Worm (Caenorhabditis elegans) whole organism, L3 larva: ENCODE measurements around the gene kcc-1.

Experiments used
- aly-2 ChIP-seq: fragments of 150-350 bp; optimal IDR thresholded peaks from 2 replicates; lab custom pipeline; 2014; ENCODE audit warnings: missing biosample characterization, missing genetic modification characterization
- ceh-82 ChIP-seq: fragments of 150-350 bp; optimal IDR thresholded peaks from 2 replicates; lab custom pipeline; 2014; ENCODE audit warnings: missing biosample characterization, missing genetic modification characterization
- mdl-1 ChIP-seq: fragments of 150-350 bp; optimal IDR thresholded peaks from 2 replicates; lab custom pipeline; 2014; ENCODE audit warnings: missing biosample characterization, missing genetic modification characterization
- nhr-11 ChIP-seq: fragments of 150-350 bp; optimal IDR thresholded peaks from 2 replicates; lab custom pipeline; 2014; ENCODE audit warnings: missing biosample characterization, missing genetic modification characterization
- nhr-237 ChIP-seq: fragments of 150-350 bp; optimal IDR thresholded peaks from 2 replicates; lab custom pipeline; 2014; ENCODE audit warnings: missing biosample characterization, missing genetic modification characterization
- nhr-77 ChIP-seq: fragments of 150-350 bp; optimal IDR thresholded peaks from 2 replicates; lab custom pipeline; 2014; ENCODE audit warnings: missing biosample characterization, missing genetic modification characterization
- snpc-4 ChIP-seq: fragments of 150-350 bp; optimal IDR thresholded peaks from 2 replicates; lab custom pipeline; 2014; ENCODE audit warnings: missing biosample characterization, missing genetic modification characterization
- unc-39 ChIP-seq: sonication (generic microtip); optimal IDR thresholded peaks from 4 replicates; lab custom pipeline; 2017; ENCODE audit warnings: missing biosample characterization, missing genetic modification characterization
- zag-1 ChIP-seq: fragments of 150-350 bp; optimal IDR thresholded peaks from 2 replicates; lab custom pipeline; 2014; ENCODE audit warnings: missing biosample characterization, missing genetic modification characterization

- TF ChIP-seq ceh-82 (tag; lab: Kevin White, UChicago) (no peak), mdl-1 (tag; lab: Kevin White, UChicago) (no peak), nhr-11 (tag; lab: Kevin White, UChicago) (no peak), unc-39 (tag; lab: Kevin White, UChicago) (no peak), snpc-4 (no peak), nhr-77 (tag; lab: Kevin White, UChicago) (no peak), nhr-237 (tag; lab: Kevin White, UChicago) (no peak), zag-1 (tag; lab: Kevin White, UChicago) (no peak), aly-2 (tag; lab: Kevin White, UChicago) (no peak)
Measured at ce11 chrIV:7228208-7228607, 22.1 kb downstream of the kcc-1 start, which contains the start of gene D2024.5.
